Worm (Caenorhabditis elegans) whole organism, L2 larva: ENCODE data around the gene pct-1.

Source experiments
- ZK546.5 ChIP-seq: sonication (generic microtip); optimal IDR thresholded peaks from 2 replicates; lab custom pipeline; 2017; ENCODE audit warnings: missing biosample characterization, missing genetic modification characterization
- blmp-1 ChIP-seq: sonication (generic microtip); optimal IDR thresholded peaks from 2 replicates; lab custom pipeline; 2017; ENCODE audit warnings: missing genetic modification characterization, mild to moderate bottlenecking, missing compliant biosample characterization, antibody characterized with exemption, moderate library complexity; ENCODE audit not compliant: insufficient read depth
- fos-1 ChIP-seq: fragments of 150-350 bp; optimal IDR thresholded peaks from 2 replicates; lab custom pipeline; 2014; ENCODE audit warnings: missing biosample characterization, missing genetic modification characterization
- lsy-2 ChIP-seq, 2 experiments: fragments of 150-350 bp in 1 of 2; sonication (generic microtip) in 1 of 2; optimal IDR thresholded peaks; 2 replicates each; lab custom pipeline; 2014 to 2017; ENCODE audit warnings: missing biosample characterization in 2 of 2, missing genetic modification characterization in 2 of 2
- mbf-1 ChIP-seq: sonication (generic microtip); optimal IDR thresholded peaks from 2 replicates; lab custom pipeline; 2017; ENCODE audit warnings: missing biosample characterization, missing genetic modification characterization
- mdl-1 ChIP-seq, 2 experiments: fragments of 150-350 bp in 1 of 2; sonication (generic microtip) in 1 of 2; optimal IDR thresholded peaks; 2 replicates each; lab custom pipeline; 2017; ENCODE audit warnings: missing biosample characterization in 2 of 2, missing genetic modification characterization in 2 of 2
- nhr-11 ChIP-seq: fragments of 150-350 bp; optimal IDR thresholded peaks from 2 replicates; lab custom pipeline; 2014; ENCODE audit warnings: missing biosample characterization, missing genetic modification characterization
- nhr-6 ChIP-seq: fragments of 150-350 bp; optimal IDR thresholded peaks from 2 replicates; lab custom pipeline; 2014; ENCODE audit warnings: missing biosample characterization, missing genetic modification characterization
- sem-4 ChIP-seq: fragments of 150-350 bp; optimal IDR thresholded peaks from 2 replicates; lab custom pipeline; 2014; ENCODE audit warnings: missing biosample characterization, missing genetic modification reagents, missing genetic modification characterization

DNA sequence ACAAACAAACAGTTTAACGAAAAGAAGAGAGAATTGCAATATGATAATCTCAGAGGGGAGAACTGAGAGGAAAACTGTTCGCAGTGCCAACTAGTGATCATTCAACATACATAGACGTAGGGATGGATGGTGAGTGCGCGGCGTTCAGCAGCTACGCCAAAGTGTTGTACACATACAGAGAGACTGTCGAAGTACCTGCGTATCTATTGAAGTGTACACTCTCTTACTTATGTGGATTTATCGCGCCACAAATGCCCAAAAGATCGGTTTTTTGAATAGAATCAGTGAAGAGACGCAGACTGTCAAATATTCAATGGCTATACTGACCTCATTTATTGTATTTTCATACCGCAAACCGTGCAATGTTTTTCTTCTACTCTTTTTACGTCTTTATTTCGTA is 6.0 kb upstream of the pct-1 start:
- TF ChIP-seq fos-1 (tag; lab: Kevin White, UChicago) (peak; percentile 31), nhr-6 (tag; lab: Kevin White, UChicago) (no peak), lsy-2 (tag; optimal IDR thresholded peaks at IDR 0.05; lab: Kevin White, UChicago) (no peak), mbf-1 (tag; lab: Kevin White, UChicago) (no peak), nhr-11 (tag; lab: Kevin White, UChicago) (no peak), blmp-1 (tag; lab: Kevin White, UChicago) (peak; percentile 20), ZK546.5 (tag; lab: Kevin White, UChicago) (no peak), mdl-1 (tag; optimal IDR thresholded peaks at IDR 0.05; lab: Kevin White, UChicago) (no peak), sem-4 (tag; lab: Kevin White, UChicago) (peak; percentile 11)
